Worm (Caenorhabditis elegans) whole organism, late embryonic: ENCODE results near the gene T19H12.3.

Experiments
- ama-1 ChIP-seq: fragments of 150-350 bp; optimal IDR thresholded peaks from 2 replicates; lab custom pipeline; 2014
- ceh-31 ChIP-seq: sonication (generic microtip); optimal IDR thresholded peaks from 2 replicates; lab custom pipeline; 2016; ENCODE audit warnings: missing genetic modification characterization, missing compliant biosample characterization
- elt-4 ChIP-seq: sonication (generic microtip); optimal IDR thresholded peaks from 2 replicates; lab custom pipeline; 2016; ENCODE audit warnings: missing genetic modification characterization, missing compliant biosample characterization
- fkh-10 ChIP-seq: fragments of 150-350 bp; optimal IDR thresholded peaks from 2 replicates; lab custom pipeline; 2014; ENCODE audit warnings: missing biosample characterization, missing genetic modification reagents, missing genetic modification characterization
- hlh-30 ChIP-seq: sonication (generic microtip); optimal IDR thresholded peaks from 2 replicates; lab custom pipeline; 2017; ENCODE audit warnings: antibody characterized with exemption, missing genetic modification characterization, missing compliant biosample characterization; ENCODE audit not compliant: insufficient read depth
- pag-3 ChIP-seq: sonication (generic microtip); optimal IDR thresholded peaks from 2 replicates; lab custom pipeline; 2016; ENCODE audit warnings: missing compliant biosample characterization, missing genetic modification characterization, borderline replicate concordance
- pha-4 ChIP-seq: fragments of 150-350 bp; optimal IDR thresholded peaks from 2 replicates; lab custom pipeline; 2018; ENCODE audit warnings: missing biosample characterization, missing genetic modification reagents, missing genetic modification characterization
- pros-1 ChIP-seq: fragments of 150-350 bp; optimal IDR thresholded peaks from 2 replicates; lab custom pipeline; 2014; ENCODE audit warnings: missing biosample characterization, missing genetic modification reagents, missing genetic modification characterization
- ttx-3 ChIP-seq: sonication (generic microtip); optimal IDR thresholded peaks from 2 replicates; lab custom pipeline; 2016; ENCODE audit warnings: missing genetic modification reagents, missing genetic modification characterization, missing compliant biosample characterization

ce11 chrV:4905953-4906352 is 20.5 kb downstream of the T19H12.3 start, which contains the start of gene ugt-14:
- no peak for TF ChIP-seq ama-1
- no peak for TF ChIP-seq hlh-30
- TF ChIP-seq elt-4 (tag; lab: Kevin White, UChicago), result no peak
- no peak for TF ChIP-seq pha-4
- no peak for TF ChIP-seq fkh-10
- no peak for TF ChIP-seq pag-3 (tag; lab: Kevin White, UChicago)
- TF ChIP-seq pros-1 (tag; lab: Kevin White, UChicago), result no peak
- TF ChIP-seq ceh-31 (tag; lab: Kevin White, UChicago), result no peak
- TF ChIP-seq ttx-3 (tag; lab: Kevin White, UChicago), result no peak
